Fruit fly (Drosophila melanogaster) whole organism, adult: ENCODE results near the gene Spn28F.

Experiments
- CG7045 ChIP-seq: fragments of 200-800 bp; sonication (Bioruptor generic); optimal IDR thresholded peaks from 2 replicates; lab custom pipeline; 2017; ENCODE audit warnings: missing biosample characterization, mild to moderate bottlenecking, missing genetic modification characterization
- ovo ChIP-seq: fragments of 200-800 bp; sonication (Bioruptor generic); optimal IDR thresholded peaks from 2 replicates; lab custom pipeline; 2016; ENCODE audit warnings: missing biosample characterization, missing genetic modification characterization

DNA sequence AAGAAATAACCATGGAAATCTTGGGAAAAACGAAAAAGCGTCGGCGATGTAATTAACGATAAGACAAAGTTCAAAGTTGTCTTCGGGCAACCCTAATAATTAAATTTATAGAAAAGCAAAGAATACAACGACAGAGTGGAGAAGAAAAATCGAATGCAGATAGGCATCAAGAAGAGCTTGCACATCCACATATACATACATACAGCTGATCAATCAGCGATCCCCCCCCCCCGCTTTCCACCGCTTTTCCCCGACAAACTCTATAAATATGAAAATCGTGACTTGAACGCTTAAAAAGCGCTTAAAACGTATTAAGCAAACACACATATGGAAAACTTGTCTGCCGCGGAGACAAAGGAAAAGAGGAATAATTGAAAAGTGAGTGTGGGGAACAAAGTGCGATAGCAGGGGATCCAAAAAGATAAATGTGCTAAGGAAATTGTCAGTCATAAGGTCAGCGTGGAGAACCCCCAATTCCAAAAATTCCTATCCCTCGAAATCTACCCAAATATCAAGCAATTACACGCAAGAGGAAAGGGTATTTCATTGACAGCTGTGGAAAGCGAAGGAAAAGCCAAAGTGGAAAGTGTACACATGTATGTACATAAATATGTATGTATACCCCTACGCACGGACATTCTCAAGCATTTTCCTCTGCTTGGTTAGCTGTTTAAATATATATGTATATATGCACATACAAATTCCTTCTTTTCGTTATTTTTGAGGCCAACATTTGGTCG, 47.9 kb upstream of the Spn28F start:
- TF ChIP-seq CG7045 (GFP tag; lab: Kevin White, UChicago) (no peak), ovo (GFP tag; lab: Kevin White, UChicago) (no peak)
